Fruit fly (Drosophila melanogaster) whole organism, embryonic: ENCODE results near the gene CG3348.

Experiments used
- B-H1 ChIP-seq: fragments of 200-800 bp; sonication (Bioruptor generic); IDR thresholded peaks from 3 replicates; pipeline ENCODE4 v1.3.6; 2022; ENCODE audit warnings: missing biosample characterization, missing genetic modification characterization
- Bteb2 ChIP-seq: fragments of 200-800 bp; sonication (Bioruptor generic); optimal IDR thresholded peaks from 2 replicates; lab custom pipeline; 2016; ENCODE audit warnings: missing biosample characterization, missing genetic modification characterization
- CG10209 ChIP-seq: fragments of 200-800 bp; sonication (Bioruptor generic); optimal IDR thresholded peaks from 3 replicates; lab custom pipeline; 2017; ENCODE audit warnings: missing biosample characterization, mild to moderate bottlenecking, missing genetic modification characterization, missing genetic modification reagents
- CG10462 ChIP-seq: fragments of 200-800 bp; sonication (Bioruptor generic); optimal IDR thresholded peaks from 2 replicates; lab custom pipeline; 2016; ENCODE audit warnings: missing biosample characterization, missing genetic modification characterization
- CG10959 ChIP-seq: fragments of 200-800 bp; sonication (Bioruptor generic); IDR thresholded peaks from 2 replicates; pipeline ENCODE4 v1.3.6; 2022; ENCODE audit warnings: missing biosample characterization, missing genetic modification characterization
- CG11456 ChIP-seq: fragments of 200-800 bp; sonication (Bioruptor generic); IDR thresholded peaks from 3 replicates; pipeline ENCODE4 v1.3.6; 2022; ENCODE audit warnings: missing biosample characterization, missing genetic modification characterization
- CG11504 ChIP-seq: fragments of 200-800 bp; sonication (Bioruptor generic); optimal IDR thresholded peaks from 3 replicates; lab custom pipeline; 2019; ENCODE audit warnings: missing biosample characterization, mild to moderate bottlenecking, missing genetic modification characterization, moderate library complexity
- CG12236 ChIP-seq: fragments of 200-800 bp; sonication (Bioruptor generic); optimal IDR thresholded peaks from 2 replicates; lab custom pipeline; 2016; ENCODE audit warnings: missing biosample characterization, missing genetic modification characterization
- CG13775 ChIP-seq: fragments of 200-800 bp; sonication (Bioruptor generic); optimal IDR thresholded peaks from 3 replicates; lab custom pipeline; 2017; ENCODE audit warnings: missing biosample characterization, mild to moderate bottlenecking, missing genetic modification characterization
- CG15269 ChIP-seq: fragments of 200-800 bp; sonication (Bioruptor generic); optimal IDR thresholded peaks from 2 replicates; lab custom pipeline; 2018; ENCODE audit warnings: missing biosample characterization, mild to moderate bottlenecking, missing genetic modification characterization, moderate library complexity
- CG1603 ChIP-seq: fragments of 200-800 bp; sonication (Bioruptor generic); optimal IDR thresholded peaks from 2 replicates; lab custom pipeline; 2019; ENCODE audit warnings: missing biosample characterization, mild to moderate bottlenecking, missing genetic modification characterization, moderate library complexity
- CG17361 ChIP-seq: fragments of 200-800 bp; sonication (Bioruptor generic); IDR thresholded peaks from 3 replicates; pipeline ENCODE4 v1.3.6; 2022; ENCODE audit warnings: missing biosample characterization, missing genetic modification characterization
- CG18476 ChIP-seq: fragments of 200-800 bp; sonication (Bioruptor generic); optimal IDR thresholded peaks from 2 replicates; lab custom pipeline; 2016; ENCODE audit warnings: missing biosample characterization, mild to moderate bottlenecking, missing genetic modification characterization
- CG2120 ChIP-seq: fragments of 200-800 bp; sonication (Bioruptor generic); optimal IDR thresholded peaks from 3 replicates; lab custom pipeline; 2016; ENCODE audit warnings: missing biosample characterization, missing genetic modification characterization
- CG2875 ChIP-seq: fragments of 200-800 bp; sonication (Bioruptor generic); optimal IDR thresholded peaks from 2 replicates; lab custom pipeline; 2017; ENCODE audit warnings: missing biosample characterization, mild to moderate bottlenecking, missing genetic modification characterization, missing genetic modification reagents
- CG34376 ChIP-seq: fragments of 200-800 bp; sonication (Bioruptor generic); optimal IDR thresholded peaks from 2 replicates; lab custom pipeline; 2018; ENCODE audit warnings: missing biosample characterization, mild to moderate bottlenecking, missing genetic modification characterization
- CG4707 ChIP-seq: fragments of 200-800 bp; sonication (Bioruptor generic); optimal IDR thresholded peaks from 2 replicates; lab custom pipeline; 2018; ENCODE audit warnings: missing biosample characterization, mild to moderate bottlenecking, missing genetic modification characterization, moderate library complexity
- CG7271 ChIP-seq: fragments of 200-800 bp; sonication (Bioruptor generic); optimal IDR thresholded peaks from 2 replicates; lab custom pipeline; 2018; ENCODE audit warnings: missing biosample characterization, mild to moderate bottlenecking, missing genetic modification characterization, moderate library complexity
- CG8290 ChIP-seq, 3 experiments: fragments of 200-800 bp; sonication (Bioruptor generic); optimal IDR thresholded peaks; 2 replicates each; lab custom pipeline; 2016 to 2019; ENCODE audit warnings: missing biosample characterization in 3 of 3, missing genetic modification characterization in 3 of 3, mild to moderate bottlenecking in 2 of 3, moderate library complexity in 1 of 3
- CG8478 ChIP-seq: fragments of >200 bp; optimal IDR thresholded peaks from 2 replicates; lab custom pipeline; 2018
- CG8944 ChIP-seq: fragments of 200-800 bp; sonication (Bioruptor generic); optimal IDR thresholded peaks from 3 replicates; lab custom pipeline; 2016; ENCODE audit warnings: missing biosample characterization, missing genetic modification characterization
- CoRest ChIP-seq: fragments of 200-800 bp; sonication (Bioruptor generic); optimal IDR thresholded peaks from 3 replicates; lab custom pipeline; 2018; ENCODE audit warnings: missing biosample characterization, mild to moderate bottlenecking, missing genetic modification characterization, moderate library complexity
- D19A ChIP-seq: fragments of 200-800 bp; optimal IDR thresholded peaks from 3 replicates; lab custom pipeline; 2019; ENCODE audit warnings: missing biosample characterization, mild to moderate bottlenecking, missing genetic modification characterization, moderate library complexity
- Ets97D ChIP-seq: fragments of 200-800 bp; sonication (Bioruptor generic); optimal IDR thresholded peaks from 3 replicates; lab custom pipeline; 2016; ENCODE audit warnings: missing biosample characterization, missing genetic modification characterization
- Hand ChIP-seq: fragments of 200-800 bp; sonication (Bioruptor generic); optimal IDR thresholded peaks from 2 replicates; lab custom pipeline; 2017; ENCODE audit warnings: mild to moderate bottlenecking, missing biosample characterization, missing genetic modification reagents, missing genetic modification characterization
- Hmr ChIP-seq: fragments of 200-800 bp; sonication (Bioruptor generic); optimal IDR thresholded peaks from 3 replicates; lab custom pipeline; 2017; ENCODE audit warnings: mild to moderate bottlenecking, missing biosample characterization, missing genetic modification reagents, missing genetic modification characterization
- Lhr ChIP-seq: fragments of 200-800 bp; sonication (Bioruptor generic); optimal IDR thresholded peaks from 3 replicates; lab custom pipeline; 2017; ENCODE audit warnings: mild to moderate bottlenecking, missing biosample characterization, missing genetic modification reagents, missing genetic modification characterization
- NC2β ChIP-seq: fragments of 200-800 bp; sonication (Bioruptor generic); optimal IDR thresholded peaks from 2 replicates; lab custom pipeline; 2016; ENCODE audit warnings: missing biosample characterization, missing genetic modification characterization
- Nf-YA ChIP-seq: fragments of 200-800 bp; sonication (Bioruptor generic); IDR thresholded peaks from 2 replicates; pipeline ENCODE4 v1.3.6; 2022; ENCODE audit warnings: missing biosample characterization, missing genetic modification characterization
- NfI ChIP-seq: fragments of 200-800 bp; sonication (Bioruptor generic); optimal IDR thresholded peaks from 3 replicates; lab custom pipeline; 2018; ENCODE audit warnings: missing biosample characterization, mild to moderate bottlenecking, missing genetic modification characterization, moderate library complexity
- Scr ChIP-seq: fragments of 200-800 bp; sonication (Bioruptor generic); IDR thresholded peaks from 2 replicates; pipeline ENCODE4 v1.3.6; 2022; ENCODE audit warnings: missing biosample characterization, missing genetic modification characterization; ENCODE audit not compliant: partially characterized antibody
- Xbp1 ChIP-seq: fragments of 200-800 bp; sonication (Bioruptor generic); optimal IDR thresholded peaks from 3 replicates; lab custom pipeline; 2016; ENCODE audit warnings: missing biosample characterization, mild to moderate bottlenecking, missing genetic modification characterization
- ab ChIP-seq: fragments of 200-800 bp; sonication (Bioruptor generic); optimal IDR thresholded peaks from 2 replicates; lab custom pipeline; 2016; ENCODE audit warnings: missing biosample characterization, missing genetic modification characterization
- chinmo ChIP-seq: fragments of 200-800 bp; sonication (Bioruptor generic); IDR thresholded peaks from 4 replicates; pipeline ENCODE4 v1.3.6; 2022; ENCODE audit warnings: missing biosample characterization, missing genetic modification characterization; ENCODE audit not compliant: partially characterized antibody
- chm ChIP-seq: fragments of 200-800 bp; sonication (Bioruptor generic); IDR thresholded peaks from 2 replicates; pipeline ENCODE4 v1.3.6; 2022; ENCODE audit warnings: missing biosample characterization, missing genetic modification characterization
- ci ChIP-seq: fragments of 200-800 bp; sonication (Bioruptor generic); IDR thresholded peaks from 3 replicates; pipeline ENCODE4 v1.3.6; 2022; ENCODE audit warnings: missing biosample characterization, missing genetic modification characterization
- ewg ChIP-seq: fragments of 200-800 bp; sonication (Bioruptor generic); optimal IDR thresholded peaks from 3 replicates; lab custom pipeline; 2017; ENCODE audit warnings: mild to moderate bottlenecking, missing biosample characterization, missing genetic modification reagents, missing genetic modification characterization
- gcm ChIP-seq: fragments of 200-800 bp; sonication (Bioruptor generic); optimal IDR thresholded peaks from 2 replicates; lab custom pipeline; 2019; ENCODE audit warnings: missing biosample characterization, mild to moderate bottlenecking, missing genetic modification characterization, moderate library complexity
- knrl ChIP-seq: fragments of 200-800 bp; sonication (Bioruptor generic); IDR thresholded peaks from 3 replicates; pipeline ENCODE4 v1.3.6; 2022; ENCODE audit warnings: missing biosample characterization, missing genetic modification characterization; ENCODE audit not compliant: partially characterized antibody
- mam ChIP-seq: fragments of 200-800 bp; sonication (Bioruptor generic); optimal IDR thresholded peaks from 3 replicates; lab custom pipeline; 2016; ENCODE audit warnings: missing biosample characterization, missing genetic modification characterization
- nmo ChIP-seq: fragments of 200-800 bp; sonication (Bioruptor generic); optimal IDR thresholded peaks from 2 replicates; lab custom pipeline; 2018; ENCODE audit warnings: missing biosample characterization, mild to moderate bottlenecking, missing genetic modification characterization, moderate library complexity
- ro ChIP-seq: fragments of 200-800 bp; sonication (Bioruptor generic); IDR thresholded peaks from 2 replicates; pipeline ENCODE4 v1.3.6; 2022; ENCODE audit warnings: missing biosample characterization, missing genetic modification characterization
- scrt ChIP-seq: fragments of 200-800 bp; sonication (Bioruptor generic); optimal IDR thresholded peaks from 2 replicates; lab custom pipeline; 2018; ENCODE audit warnings: missing biosample characterization, mild to moderate bottlenecking, missing genetic modification characterization, moderate library complexity
- slp2 ChIP-seq: fragments of 200-800 bp; sonication (Bioruptor generic); optimal IDR thresholded peaks from 2 replicates; lab custom pipeline; 2016; ENCODE audit warnings: missing biosample characterization, missing genetic modification characterization
- stwl ChIP-seq: fragments of 200-800 bp; sonication (Bioruptor generic); optimal IDR thresholded peaks from 3 replicates; lab custom pipeline; 2018; ENCODE audit warnings: missing biosample characterization, mild to moderate bottlenecking, missing genetic modification characterization, moderate library complexity
- tll ChIP-seq, 2 experiments: fragments of 200-800 bp in 1 of 2; fragments of >200 bp in 1 of 2; sonication (Bioruptor generic) in 1 of 2; optimal IDR thresholded peaks; 2 replicates each; lab custom pipeline; 2017 to 2019; ENCODE audit warnings: missing biosample characterization in 2 of 2, missing genetic modification characterization in 2 of 2, mild to moderate bottlenecking in 1 of 2, moderate library complexity in 1 of 2
- trem ChIP-seq: fragments of 200-800 bp; optimal IDR thresholded peaks from 3 replicates; lab custom pipeline; 2019; ENCODE audit warnings: missing biosample characterization, mild to moderate bottlenecking, missing genetic modification characterization, moderate library complexity
- twi ChIP-seq: fragments of 200-800 bp; optimal IDR thresholded peaks from 2 replicates; lab custom pipeline; 2019; ENCODE audit warnings: missing biosample characterization, mild to moderate bottlenecking, missing genetic modification characterization, moderate library complexity

Gene CG3348

dm6 chr3R:27244742-27245400 is 47.1 kb downstream of the CG3348 start, which contains the start of gene CG18766 (continued):
- TF ChIP-seq CG13775 (GFP tag; lab: Kevin White, UChicago) (no peak), Xbp1 (GFP tag; lab: Kevin White, UChicago) (peak; percentile 25), CG4707 (GFP tag; lab: Kevin White, UChicago) (no peak), CG7271 (tag; lab: Kevin White, UChicago) (no peak), Scr (GFP tag; lab: Robert Waterston, UW) (no peak), D19A (tag; lab: Kevin White, UChicago) (peak; percentile 58), CG10462 (GFP tag; lab: Kevin White, UChicago) (no peak), ab (GFP tag; lab: Kevin White, UChicago) (peak; percentile 26), CG10959 (GFP tag; lab: Robert Waterston, UW) (no peak), Hand (GFP tag; lab: Kevin White, UChicago) (no peak), NfI (GFP tag; lab: Kevin White, UChicago) (peak; percentile 9), ci (GFP tag; lab: Robert Waterston, UW) (no peak), CG11456 (GFP tag; lab: Robert Waterston, UW) (0 out of 3 replicates have a peak, but pooled peaks have one; percentile 6), knrl (GFP tag; lab: Robert Waterston, UW) (peak; percentile 24; the same call in 1 of the 3 replicates), Hmr (GFP tag; lab: Kevin White, UChicago) (peak; percentile 33), B-H1 (GFP tag; lab: Robert Waterston, UW) (no peak), ro (GFP tag; lab: Robert Waterston, UW) (no peak), slp2 (GFP tag; lab: Kevin White, UChicago) (no peak), mam (GFP tag; lab: Kevin White, UChicago) (peak; percentile 54), Nf-YA (GFP tag; lab: Robert Waterston, UW) (no peak), CoRest (peak; percentile 23), CG34376 (peak; percentile 10), CG10209 (no peak), chm (GFP tag; lab: Robert Waterston, UW) (no peak), CG8944 (GFP tag; lab: Kevin White, UChicago) (peak; percentile 2), CG17361 (peak; percentile 33; the same call in 1 of the 3 replicates), CG18476 (GFP tag; lab: Kevin White, UChicago) (no peak), CG8290 (GFP tag; optimal IDR thresholded peaks at IDR 0.05; lab: Kevin White, UChicago) (peak; percentile 8), CG8290 (tag; optimal IDR thresholded peaks at IDR 0.05; lab: Kevin White, UChicago) (peak in 1 of 2 experiments; percentile 67), CG2120 (peak; percentile 37), gcm (no peak), CG1603 (tag; lab: Kevin White, UChicago) (peak; percentile 79), nmo (GFP tag; lab: Kevin White, UChicago) (peak; percentile 52), Ets97D (GFP tag; lab: Kevin White, UChicago) (peak; percentile 61), Lhr (peak; percentile 38), ewg (GFP tag; lab: Kevin White, UChicago) (peak; percentile 94), CG8478 (lab: Kevin White, UChicago) (peak; percentile 99), CG12236 (GFP tag; lab: Kevin White, UChicago) (no peak), NC2β (GFP tag; lab: Kevin White, UChicago) (no peak), scrt (GFP tag; lab: Kevin White, UChicago) (peak; percentile 99), CG15269 (tag; lab: Kevin White, UChicago) (peak; percentile 12), twi (tag; lab: Kevin White, UChicago) (peak; percentile 14), trem (tag; lab: Kevin White, UChicago) (peak; percentile 47), CG11504 (peak; percentile 68), chinmo (GFP tag; lab: Robert Waterston, UW) (peak; percentile 60; the same call in 1 of the 4 replicates), stwl (tag; lab: Kevin White, UChicago) (peak; percentile 33), Bteb2 (no peak), tll (GFP tag; optimal IDR thresholded peaks at IDR 0.05; lab: Kevin White, UChicago) (peak in 1 of 2 experiments; percentile 47), CG2875 (GFP tag; lab: Kevin White, UChicago) (no peak)
